Worm (Caenorhabditis elegans) whole organism, L3 larva: ENCODE data around the gene irld-8.

ENCODE experiments used
- R02D3.7 ChIP-seq: fragments of 150-350 bp; optimal IDR thresholded peaks from 2 replicates; lab custom pipeline; 2014; ENCODE audit warnings: missing biosample characterization, missing genetic modification characterization
- ZK546.5 ChIP-seq: sonication (generic microtip); optimal IDR thresholded peaks from 2 replicates; lab custom pipeline; 2017; ENCODE audit warnings: missing biosample characterization, missing genetic modification characterization
- aly-2 ChIP-seq: fragments of 150-350 bp; optimal IDR thresholded peaks from 2 replicates; lab custom pipeline; 2014; ENCODE audit warnings: missing biosample characterization, missing genetic modification characterization
- ama-1 ChIP-seq: fragments of 150-350 bp; optimal IDR thresholded peaks from 2 replicates; lab custom pipeline; 2018
- ceh-28 ChIP-seq: fragments of 150-350 bp; optimal IDR thresholded peaks from 2 replicates; lab custom pipeline; 2014; ENCODE audit warnings: missing biosample characterization, missing genetic modification reagents, missing genetic modification characterization
- ceh-82 ChIP-seq: fragments of 150-350 bp; optimal IDR thresholded peaks from 2 replicates; lab custom pipeline; 2014; ENCODE audit warnings: missing biosample characterization, missing genetic modification characterization
- ceh-9 ChIP-seq: sonication (generic microtip); optimal IDR thresholded peaks from 2 replicates; lab custom pipeline; 2018; ENCODE audit warnings: missing biosample characterization, missing genetic modification characterization
- egl-27 ChIP-seq: sonication (generic microtip); optimal IDR thresholded peaks from 4 replicates; lab custom pipeline; 2017; ENCODE audit warnings: missing biosample characterization, missing genetic modification reagents, missing genetic modification characterization
- elt-1 ChIP-seq: fragments of 150-350 bp; optimal IDR thresholded peaks from 2 replicates; lab custom pipeline; 2014; ENCODE audit warnings: missing biosample characterization, missing genetic modification characterization
- elt-2 ChIP-seq: sonication (generic microtip); optimal IDR thresholded peaks from 2 replicates; lab custom pipeline; 2016; ENCODE audit warnings: missing genetic modification reagents, mild to moderate bottlenecking, missing genetic modification characterization, missing compliant biosample characterization
- eor-1 ChIP-seq, 2 experiments: fragments of 150-350 bp; optimal IDR thresholded peaks; 2 replicates each; lab custom pipeline; 2014 to 2018; ENCODE audit warnings: missing biosample characterization in 2 of 2, missing genetic modification characterization in 2 of 2
- fkh-10 ChIP-seq: sonication (generic microtip); optimal IDR thresholded peaks from 2 replicates; lab custom pipeline; 2017; ENCODE audit warnings: missing biosample characterization, missing genetic modification reagents, missing genetic modification characterization
- fkh-2 ChIP-seq: fragments of 150-350 bp; optimal IDR thresholded peaks from 2 replicates; lab custom pipeline; 2014; ENCODE audit warnings: missing biosample characterization, missing genetic modification reagents, missing genetic modification characterization
- fos-1 ChIP-seq: fragments of 150-350 bp; optimal IDR thresholded peaks from 2 replicates; lab custom pipeline; 2014; ENCODE audit warnings: missing biosample characterization, missing genetic modification characterization
- hmg-11 ChIP-seq: sonication (generic microtip); optimal IDR thresholded peaks from 2 replicates; lab custom pipeline; 2016; ENCODE audit warnings: missing genetic modification characterization, missing compliant biosample characterization
- lin-15B ChIP-seq: fragments of 150-350 bp; optimal IDR thresholded peaks from 2 replicates; lab custom pipeline; 2014; ENCODE audit warnings: missing biosample characterization, missing genetic modification characterization
- lin-39 ChIP-seq: fragments of 150-350 bp; optimal IDR thresholded peaks from 2 replicates; lab custom pipeline; 2018; ENCODE audit warnings: missing biosample characterization, missing genetic modification reagents, missing genetic modification characterization
- lsy-12 ChIP-seq: sonication (generic microtip); optimal IDR thresholded peaks from 2 replicates; lab custom pipeline; 2016; ENCODE audit warnings: mild to moderate bottlenecking, missing genetic modification characterization, missing compliant biosample characterization
- mdl-1 ChIP-seq: fragments of 150-350 bp; optimal IDR thresholded peaks from 2 replicates; lab custom pipeline; 2014; ENCODE audit warnings: missing biosample characterization, missing genetic modification characterization
- mml-1 ChIP-seq: fragments of 150-350 bp; sonication (generic microtip); optimal IDR thresholded peaks from 3 replicates; lab custom pipeline; 2014; ENCODE audit warnings: missing biosample characterization, missing genetic modification characterization
- nfya-1 ChIP-seq: sonication (generic microtip); optimal IDR thresholded peaks from 2 replicates; lab custom pipeline; 2017; ENCODE audit warnings: missing genetic modification characterization, mild to moderate bottlenecking, missing compliant biosample characterization, antibody characterized with exemption, moderate library complexity; ENCODE audit not compliant: insufficient read depth
- nhr-11 ChIP-seq: fragments of 150-350 bp; optimal IDR thresholded peaks from 2 replicates; lab custom pipeline; 2014; ENCODE audit warnings: missing biosample characterization, missing genetic modification characterization
- nhr-23 ChIP-seq: fragments of 150-350 bp; optimal IDR thresholded peaks from 2 replicates; lab custom pipeline; 2014; ENCODE audit warnings: missing biosample characterization, missing genetic modification reagents, missing genetic modification characterization
- nhr-237 ChIP-seq: fragments of 150-350 bp; optimal IDR thresholded peaks from 2 replicates; lab custom pipeline; 2014; ENCODE audit warnings: missing biosample characterization, missing genetic modification characterization
- nhr-25 ChIP-seq: sonication (generic microtip); optimal IDR thresholded peaks from 2 replicates; lab custom pipeline; 2017; ENCODE audit warnings: missing biosample characterization, missing genetic modification characterization
- nhr-28 ChIP-seq: fragments of 150-350 bp; optimal IDR thresholded peaks from 2 replicates; lab custom pipeline; 2014; ENCODE audit warnings: missing biosample characterization, missing genetic modification characterization
- nhr-43 ChIP-seq: sonication (generic microtip); optimal IDR thresholded peaks from 2 replicates; lab custom pipeline; 2016; ENCODE audit warnings: mild to moderate bottlenecking, missing genetic modification characterization, missing compliant biosample characterization; ENCODE audit not compliant: poor library complexity, severe bottlenecking
- nhr-67 ChIP-seq: fragments of 150-350 bp; optimal IDR thresholded peaks from 2 replicates; lab custom pipeline; 2014; ENCODE audit warnings: missing biosample characterization, missing genetic modification characterization
- nhr-76 ChIP-seq: fragments of 150-350 bp; sonication (generic microtip); optimal IDR thresholded peaks from 5 replicates; lab custom pipeline; 2014; ENCODE audit warnings: missing biosample characterization, missing genetic modification characterization
- nhr-77 ChIP-seq: fragments of 150-350 bp; optimal IDR thresholded peaks from 2 replicates; lab custom pipeline; 2014; ENCODE audit warnings: missing biosample characterization, missing genetic modification characterization
- pha-4 ChIP-seq: fragments of 150-350 bp; optimal IDR thresholded peaks from 2 replicates; lab custom pipeline; 2014; ENCODE audit warnings: missing biosample characterization, missing genetic modification reagents, missing genetic modification characterization
- pqm-1 ChIP-seq: fragments of 150-350 bp; optimal IDR thresholded peaks from 2 replicates; lab custom pipeline; 2017; ENCODE audit warnings: missing biosample characterization, missing genetic modification characterization, inconsistent platforms
- snpc-4 ChIP-seq: fragments of 150-350 bp; optimal IDR thresholded peaks from 2 replicates; lab custom pipeline; 2014; ENCODE audit warnings: missing biosample characterization, missing genetic modification characterization
- tbx-2 ChIP-seq: sonication (generic microtip); optimal IDR thresholded peaks from 2 replicates; lab custom pipeline; 2016; ENCODE audit warnings: mild to moderate bottlenecking, missing genetic modification characterization, missing compliant biosample characterization
- unc-62 ChIP-seq: fragments of 150-350 bp; sonication (generic microtip); optimal IDR thresholded peaks from 4 replicates; lab custom pipeline; 2014; ENCODE audit warnings: missing biosample characterization, missing genetic modification reagents, missing genetic modification characterization
- zag-1 ChIP-seq: fragments of 150-350 bp; optimal IDR thresholded peaks from 2 replicates; lab custom pipeline; 2014; ENCODE audit warnings: missing biosample characterization, missing genetic modification characterization
- ztf-11 ChIP-seq: fragments of 150-350 bp; optimal IDR thresholded peaks from 2 replicates; lab custom pipeline; 2014; ENCODE audit warnings: missing biosample characterization, missing genetic modification characterization
- ztf-4 ChIP-seq: fragments of 150-350 bp; optimal IDR thresholded peaks from 2 replicates; lab custom pipeline; 2014; ENCODE audit warnings: missing biosample characterization, missing genetic modification characterization

irld-8 gene

ce11 chrIV:8115462-8115861, at the start of gene irld-8:
Gene irld-8, plus strand, starts transcription at chrIV:8115762.
- TF ChIP-seq snpc-4 (tag; lab: Kevin White, UChicago) (no peak), mml-1 (tag; lab: Kevin White, UChicago) (no peak), nhr-76 (tag; lab: Kevin White, UChicago) (no peak), eor-1 (tag; optimal IDR thresholded peaks at IDR 0.05; lab: Kevin White, UChicago) (no peak), nhr-237 (no peak), ceh-82 (tag; lab: Kevin White, UChicago) (no peak), nhr-23 (tag; lab: Kevin White, UChicago) (no peak), lsy-12 (tag; lab: Kevin White, UChicago) (no peak), nhr-77 (tag; lab: Kevin White, UChicago) (no peak), lin-39 (tag; lab: Kevin White, UChicago) (no peak), ceh-9 (no peak), ZK546.5 (tag; lab: Kevin White, UChicago) (no peak), hmg-11 (tag; lab: Kevin White, UChicago) (no peak), lin-15B (tag; lab: Kevin White, UChicago) (no peak), egl-27 (tag; lab: Kevin White, UChicago) (no peak), nfya-1 (tag; lab: Kevin White, UChicago) (no peak), ceh-28 (tag; lab: Kevin White, UChicago) (no peak), tbx-2 (tag; lab: Kevin White, UChicago) (no peak), nhr-43 (tag; lab: Kevin White, UChicago) (no peak)

- no peak for TF ChIP-seq ama-1 (lab: Kevin White, UChicago)
- TF ChIP-seq fkh-10 (GFP tag; lab: Kevin White, UChicago), result no peak
- TF ChIP-seq fos-1 (tag; lab: Kevin White, UChicago), result no peak
- peak; percentile 70 for TF ChIP-seq nfya-1 (tag; lab: Kevin White, UChicago)
- TF ChIP-seq ztf-11 (tag; lab: Kevin White, UChicago), result no peak
- peak; percentile 80 for TF ChIP-seq hmg-11 (tag; lab: Kevin White, UChicago)
- no peak for TF ChIP-seq eor-1 (tag; optimal IDR thresholded peaks at IDR 0.05; lab: Kevin White, UChicago)
- TF ChIP-seq nhr-25 (tag; lab: Kevin White, UChicago), result no peak
- peak; percentile 51 for TF ChIP-seq lin-15B (tag; lab: Kevin White, UChicago)
- TF ChIP-seq lin-39 (tag; lab: Kevin White, UChicago), result peak; percentile 51
- TF ChIP-seq R02D3.7 (tag; lab: Kevin White, UChicago), result no peak
Measured at ce11 chrIV:8066598-8066997, 49.0 kb upstream of the irld-8 start.

- TF ChIP-seq lin-39 (tag; lab: Kevin White, UChicago), result peak; percentile 27
- TF ChIP-seq pha-4 (tag; lab: Kevin White, UChicago), result peak; percentile 10
- peak; percentile 24 for TF ChIP-seq nhr-43 (tag; lab: Kevin White, UChicago)
- no peak for TF ChIP-seq egl-27 (tag; lab: Kevin White, UChicago)
- TF ChIP-seq hmg-11 (tag; lab: Kevin White, UChicago), result no peak
- TF ChIP-seq nfya-1 (tag; lab: Kevin White, UChicago), result peak; percentile 22
- TF ChIP-seq nhr-76 (tag; lab: Kevin White, UChicago), result no peak
- TF ChIP-seq ceh-9, result no peak
- peak; percentile 59 for TF ChIP-seq nhr-25 (tag; lab: Kevin White, UChicago)
- no peak for TF ChIP-seq snpc-4 (tag; lab: Kevin White, UChicago)
- peak; percentile 64 for TF ChIP-seq nhr-23 (tag; lab: Kevin White, UChicago)
- TF ChIP-seq nhr-11 (tag; lab: Kevin White, UChicago), result no peak
Measured at ce11 chrIV:8067745-8068144, 47.8 kb upstream of the irld-8 start.

DNA sequence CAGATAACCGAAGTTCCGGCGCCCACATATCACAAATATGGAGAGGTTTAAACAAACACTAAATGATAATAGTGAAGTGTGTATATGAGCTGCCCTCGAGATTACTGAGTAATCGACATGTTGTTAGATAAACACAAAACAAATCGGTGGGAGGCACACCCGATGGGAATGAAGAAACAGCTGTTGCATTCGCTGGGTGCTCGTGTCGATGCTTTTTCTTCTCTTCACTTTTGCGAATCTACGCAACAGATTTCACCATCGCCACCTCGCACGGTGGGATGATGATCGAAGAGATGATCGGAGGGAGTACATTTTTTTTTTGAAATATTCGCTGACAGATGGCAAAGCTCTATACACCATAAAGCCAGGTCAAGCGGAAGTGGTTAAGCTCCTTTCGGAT, 47.3 kb upstream of the irld-8 start:
- TF ChIP-seq ztf-4 (tag; lab: Kevin White, UChicago) (no peak), lsy-12 (tag; lab: Kevin White, UChicago) (no peak), elt-2 (tag; lab: Kevin White, UChicago) (no peak), R02D3.7 (tag; lab: Kevin White, UChicago) (no peak), mml-1 (tag; lab: Kevin White, UChicago) (no peak), fkh-10 (GFP tag; lab: Kevin White, UChicago) (no peak), fkh-2 (tag; lab: Kevin White, UChicago) (no peak), ama-1 (lab: Kevin White, UChicago) (no peak), hmg-11 (tag; lab: Kevin White, UChicago) (no peak), lin-39 (tag; lab: Kevin White, UChicago) (no peak), aly-2 (tag; lab: Kevin White, UChicago) (no peak)

DNA sequence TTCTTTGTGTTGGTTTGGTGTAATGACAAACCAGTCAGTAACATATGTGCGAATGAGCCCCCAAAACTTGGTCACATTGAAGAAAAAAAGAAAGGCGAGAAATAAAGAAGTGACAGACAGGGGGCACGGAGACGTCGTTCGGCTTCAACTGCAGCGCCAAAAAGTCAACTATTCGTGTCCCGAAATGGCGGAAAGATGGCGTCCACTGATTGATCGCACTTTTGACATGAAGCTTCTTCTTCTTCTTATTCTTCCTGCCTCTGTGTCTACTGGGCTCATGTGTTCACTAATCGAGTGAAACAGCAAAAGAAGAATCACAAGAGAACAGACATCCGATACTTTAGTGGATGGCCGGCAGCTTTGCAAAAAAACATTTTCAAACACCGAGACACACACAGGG, 46.5 kb upstream of the irld-8 start:
- TF ChIP-seq nhr-43 (tag; lab: Kevin White, UChicago) (no peak), hmg-11 (tag; lab: Kevin White, UChicago) (peak; percentile 6), lin-39 (tag; lab: Kevin White, UChicago) (peak; percentile 84), mml-1 (tag; lab: Kevin White, UChicago) (no peak), fos-1 (tag; lab: Kevin White, UChicago) (no peak), nhr-28 (no peak), eor-1 (tag; optimal IDR thresholded peaks at IDR 0.05; lab: Kevin White, UChicago) (no peak), zag-1 (no peak), ceh-9 (no peak), unc-62 (GFP tag; lab: Kevin White, UChicago) (peak; percentile 82), ztf-11 (tag; lab: Kevin White, UChicago) (no peak), pqm-1 (tag; lab: Kevin White, UChicago) (no peak), pha-4 (tag; lab: Kevin White, UChicago) (no peak), mdl-1 (tag; lab: Kevin White, UChicago) (no peak), nhr-77 (tag; lab: Kevin White, UChicago) (no peak), ceh-28 (tag; lab: Kevin White, UChicago) (no peak), nhr-11 (tag; lab: Kevin White, UChicago) (no peak), nhr-237 (no peak), nfya-1 (tag; lab: Kevin White, UChicago) (peak; percentile 47), elt-1 (peak; percentile 91), nhr-76 (tag; lab: Kevin White, UChicago) (no peak), lsy-12 (tag; lab: Kevin White, UChicago) (no peak), nhr-67 (tag; lab: Kevin White, UChicago) (no peak), egl-27 (tag; lab: Kevin White, UChicago) (no peak), nhr-25 (tag; lab: Kevin White, UChicago) (no peak)
